Fruit fly (Drosophila melanogaster) whole organism, embryonic: Measurements from ENCODE around the gene ND-AGGG.

Source experiments
- Abd-B ChIP-seq: fragments of 200-800 bp; sonication (Bioruptor generic); optimal IDR thresholded peaks from 2 replicates; lab custom pipeline; 2018; ENCODE audit warnings: missing biosample characterization, mild to moderate bottlenecking, missing genetic modification characterization, moderate library complexity
- Asciz ChIP-seq: fragments of 200-800 bp; sonication (Bioruptor generic); optimal IDR thresholded peaks from 2 replicates; lab custom pipeline; 2017; ENCODE audit warnings: missing biosample characterization, mild to moderate bottlenecking, missing genetic modification characterization, missing genetic modification reagents
- Awh ChIP-seq: fragments of 200-800 bp; sonication (Bioruptor generic); IDR thresholded peaks from 2 replicates; pipeline ENCODE4, ENCODE4 v1.3.6; 2022; ENCODE audit warnings: missing biosample characterization, missing genetic modification characterization
- B-H1 ChIP-seq: fragments of 200-800 bp; sonication (Bioruptor generic); IDR thresholded peaks from 3 replicates; pipeline ENCODE4 v1.3.6; 2022; ENCODE audit warnings: missing biosample characterization, missing genetic modification characterization
- CG10462 ChIP-seq: fragments of 200-800 bp; sonication (Bioruptor generic); optimal IDR thresholded peaks from 2 replicates; lab custom pipeline; 2016; ENCODE audit warnings: missing biosample characterization, missing genetic modification characterization
- CG11398 ChIP-seq: fragments of 200-800 bp; sonication (Bioruptor generic); optimal IDR thresholded peaks from 2 replicates; lab custom pipeline; 2016; ENCODE audit warnings: missing biosample characterization, missing genetic modification characterization
- CG12219 ChIP-seq: fragments of 200-800 bp; sonication (Bioruptor generic); optimal IDR thresholded peaks from 3 replicates; lab custom pipeline; 2018; ENCODE audit warnings: missing biosample characterization, mild to moderate bottlenecking, missing genetic modification characterization
- CG18599 ChIP-seq: fragments of 200-800 bp; sonication (Bioruptor generic); optimal IDR thresholded peaks from 3 replicates; lab custom pipeline; 2017; ENCODE audit warnings: missing biosample characterization, missing genetic modification characterization, mild to moderate bottlenecking, moderate library complexity, missing genetic modification reagents
- CG32532 ChIP-seq: fragments of 200-800 bp; sonication (Bioruptor generic); IDR thresholded peaks from 2 replicates; pipeline ENCODE4 v1.3.6; 2022; ENCODE audit warnings: missing biosample characterization, missing genetic modification characterization
- CG33557 ChIP-seq: fragments of 200-800 bp; sonication (Bioruptor generic); optimal IDR thresholded peaks from 2 replicates; lab custom pipeline; 2019; ENCODE audit warnings: missing biosample characterization, mild to moderate bottlenecking, missing genetic modification characterization, moderate library complexity
- CG4617 ChIP-seq: fragments of 200-800 bp; sonication (Bioruptor generic); optimal IDR thresholded peaks from 3 replicates; lab custom pipeline; 2016; ENCODE audit warnings: missing biosample characterization, missing genetic modification characterization, borderline replicate concordance
- Camta ChIP-seq: fragments of 200-800 bp; sonication (Bioruptor generic); optimal IDR thresholded peaks from 2 replicates; lab custom pipeline; 2016; ENCODE audit warnings: missing biosample characterization, missing genetic modification characterization
- CoRest ChIP-seq: fragments of 200-800 bp; sonication (Bioruptor generic); optimal IDR thresholded peaks from 3 replicates; lab custom pipeline; 2018; ENCODE audit warnings: missing biosample characterization, mild to moderate bottlenecking, missing genetic modification characterization, moderate library complexity
- CrebB ChIP-seq: fragments of 200-800 bp; sonication (Bioruptor generic); optimal IDR thresholded peaks from 3 replicates; lab custom pipeline; 2018; ENCODE audit warnings: missing biosample characterization, mild to moderate bottlenecking, missing genetic modification characterization
- Dad ChIP-seq: fragments of 200-800 bp; sonication (Bioruptor generic); optimal IDR thresholded peaks from 3 replicates; lab custom pipeline; 2016; ENCODE audit warnings: missing biosample characterization, missing genetic modification characterization
- Dek ChIP-seq: fragments of 200-800 bp; sonication (Bioruptor generic); optimal IDR thresholded peaks from 3 replicates; lab custom pipeline; 2019; ENCODE audit warnings: missing biosample characterization, mild to moderate bottlenecking, missing genetic modification characterization, moderate library complexity
- Ets97D ChIP-seq: fragments of 200-800 bp; sonication (Bioruptor generic); optimal IDR thresholded peaks from 3 replicates; lab custom pipeline; 2016; ENCODE audit warnings: missing biosample characterization, missing genetic modification characterization
- HLH4C ChIP-seq: fragments of 200-800 bp; sonication (Bioruptor generic); IDR thresholded peaks from 3 replicates; pipeline ENCODE4 v1.3.6; 2022; ENCODE audit warnings: missing biosample characterization, missing genetic modification characterization; ENCODE audit not compliant: partially characterized antibody
- Lhr ChIP-seq: fragments of 200-800 bp; sonication (Bioruptor generic); optimal IDR thresholded peaks from 3 replicates; lab custom pipeline; 2017; ENCODE audit warnings: mild to moderate bottlenecking, missing biosample characterization, missing genetic modification reagents, missing genetic modification characterization
- Mad ChIP-seq: fragments of 200-800 bp; sonication (Bioruptor generic); optimal IDR thresholded peaks from 2 replicates; lab custom pipeline; 2016; ENCODE audit warnings: missing biosample characterization, missing genetic modification characterization
- Med ChIP-seq: fragments of 200-800 bp; sonication (Bioruptor generic); peaks from one replicate; lab custom pipeline; 2016; ENCODE audit warnings: missing biosample characterization, missing genetic modification characterization, mild to moderate bottlenecking, inconsistent platforms, moderate library complexity
- Mes4 ChIP-seq: fragments of 200-800 bp; sonication (Bioruptor generic); optimal IDR thresholded peaks from 2 replicates; lab custom pipeline; 2016; ENCODE audit warnings: missing biosample characterization, missing genetic modification characterization
- Mrtf ChIP-seq: fragments of 200-800 bp; sonication (Bioruptor generic); IDR thresholded peaks from 3 replicates; pipeline ENCODE4 v1.3.6; 2022; ENCODE audit warnings: missing biosample characterization, missing genetic modification characterization
- Oli ChIP-seq: fragments of 200-800 bp; sonication (Bioruptor generic); optimal IDR thresholded peaks from 2 replicates; lab custom pipeline; 2018; ENCODE audit warnings: missing biosample characterization, mild to moderate bottlenecking, missing genetic modification characterization, moderate library complexity
- Sry-δ ChIP-seq: fragments of 200-800 bp; sonication (Bioruptor generic); optimal IDR thresholded peaks from 2 replicates; lab custom pipeline; 2016; ENCODE audit warnings: missing biosample characterization, missing genetic modification characterization
- TFAM ChIP-seq: fragments of 200-800 bp; sonication (Bioruptor generic); optimal IDR thresholded peaks from 2 replicates; lab custom pipeline; 2017; ENCODE audit warnings: missing biosample characterization, missing genetic modification characterization, inconsistent platforms
- Vsx1 ChIP-seq: fragments of 200-800 bp; sonication (Bioruptor generic); optimal IDR thresholded peaks from 2 replicates; lab custom pipeline; 2017; ENCODE audit warnings: missing biosample characterization, mild to moderate bottlenecking, missing genetic modification characterization, missing genetic modification reagents
- Xbp1 ChIP-seq: fragments of 200-800 bp; sonication (Bioruptor generic); optimal IDR thresholded peaks from 3 replicates; lab custom pipeline; 2016; ENCODE audit warnings: missing biosample characterization, mild to moderate bottlenecking, missing genetic modification characterization
- ab ChIP-seq: fragments of 200-800 bp; sonication (Bioruptor generic); optimal IDR thresholded peaks from 2 replicates; lab custom pipeline; 2016; ENCODE audit warnings: missing biosample characterization, missing genetic modification characterization
- amos ChIP-seq: fragments of 200-800 bp; sonication (Bioruptor generic); IDR thresholded peaks from 2 replicates; pipeline ENCODE4 v1.3.6; 2022; ENCODE audit warnings: missing biosample characterization, missing genetic modification characterization; ENCODE audit not compliant: partially characterized antibody
- bbx ChIP-seq: fragments of 200-800 bp; sonication (Bioruptor generic); IDR thresholded peaks from 2 replicates; pipeline ENCODE4 v1.3.6; 2022; ENCODE audit warnings: missing biosample characterization, missing genetic modification characterization; ENCODE audit not compliant: partially characterized antibody
- chif ChIP-seq, 2 experiments: fragments of 200-800 bp; sonication (Bioruptor generic); optimal IDR thresholded peaks; 3 replicates each; lab custom pipeline; 2016; ENCODE audit warnings: missing biosample characterization in 2 of 2, missing genetic modification characterization in 2 of 2
- emc ChIP-seq: fragments of 200-800 bp; sonication (Bioruptor generic); optimal IDR thresholded peaks from 2 replicates; lab custom pipeline; 2016; ENCODE audit warnings: missing biosample characterization, missing genetic modification characterization
- gce ChIP-seq: fragments of 200-800 bp; sonication (Bioruptor generic); IDR thresholded peaks from 3 replicates; pipeline ENCODE4 v1.3.6; 2022; ENCODE audit warnings: missing biosample characterization, missing genetic modification characterization
- gcm2 ChIP-seq: fragments of 200-800 bp; sonication (Bioruptor generic); optimal IDR thresholded peaks from 2 replicates; lab custom pipeline; 2016; ENCODE audit warnings: missing biosample characterization, missing genetic modification characterization
- h ChIP-seq: fragments of >200 bp; optimal IDR thresholded peaks from 2 replicates; lab custom pipeline; 2017
- jigr1 ChIP-seq: fragments of 200-800 bp; sonication (Bioruptor generic); IDR thresholded peaks from 3 replicates; pipeline ENCODE4 v1.3.6; 2022; ENCODE audit warnings: missing biosample characterization, missing genetic modification characterization
- jumu ChIP-seq: fragments of 200-800 bp; sonication (Bioruptor generic); optimal IDR thresholded peaks from 3 replicates; lab custom pipeline; 2016; ENCODE audit warnings: missing biosample characterization, missing genetic modification characterization
- kni ChIP-seq: fragments of 200-800 bp; sonication (Bioruptor generic); optimal IDR thresholded peaks from 3 replicates; lab custom pipeline; 2017; ENCODE audit warnings: mild to moderate bottlenecking, missing biosample characterization, missing genetic modification reagents, missing genetic modification characterization
- lov ChIP-seq, 2 experiments: fragments of 200-800 bp in 1 of 2; fragments of >200 bp in 1 of 2; sonication (Bioruptor generic) in 1 of 2; IDR thresholded peaks in 1 of 2; optimal IDR thresholded peaks in 1 of 2; 2 replicates in 1 of 2; 3 replicates in 1 of 2; pipeline versions ENCODE4 v1.3.6 to Lab custom; 2017 to 2022; ENCODE audit warnings: missing biosample characterization in 1 of 2, missing genetic modification characterization in 1 of 2
- otp ChIP-seq: fragments of 200-800 bp; sonication (Bioruptor generic); IDR thresholded peaks from 3 replicates; pipeline ENCODE4, ENCODE4 v1.3.6; 2022; ENCODE audit warnings: missing biosample characterization, missing genetic modification characterization
- p53 ChIP-seq: fragments of 200-800 bp; sonication (Bioruptor generic); optimal IDR thresholded peaks from 2 replicates; lab custom pipeline; 2016; ENCODE audit warnings: missing biosample characterization, missing genetic modification characterization
- row ChIP-seq: fragments of 200-800 bp; sonication (Bioruptor generic); IDR thresholded peaks from 3 replicates; pipeline ENCODE4 v1.3.6; 2022; ENCODE audit warnings: missing biosample characterization, missing genetic modification characterization
- sens ChIP-seq: fragments of 200-800 bp; sonication (Bioruptor generic); peaks from one replicate; lab custom pipeline; 2016; ENCODE audit warnings: missing biosample characterization, missing genetic modification characterization
- sens-2 ChIP-seq: fragments of 200-800 bp; sonication (Bioruptor generic); IDR thresholded peaks from 2 replicates; pipeline ENCODE4 v1.3.6; 2022; ENCODE audit warnings: missing biosample characterization, missing genetic modification characterization
- sr ChIP-seq: fragments of 200-800 bp; sonication (Bioruptor generic); IDR thresholded peaks from 3 replicates; pipeline ENCODE4 v1.3.6; 2022; ENCODE audit warnings: missing biosample characterization, missing genetic modification characterization
- ssp ChIP-seq: fragments of 200-800 bp; sonication (Bioruptor generic); IDR thresholded peaks from 2 replicates; pipeline ENCODE4 v1.3.6; 2022; ENCODE audit warnings: missing biosample characterization, missing genetic modification characterization
- tap ChIP-seq: fragments of 200-800 bp; optimal IDR thresholded peaks from 3 replicates; lab custom pipeline; 2019; ENCODE audit warnings: missing biosample characterization, mild to moderate bottlenecking, missing genetic modification characterization, moderate library complexity
- toy ChIP-seq: fragments of 200-800 bp; sonication (Bioruptor generic); IDR thresholded peaks from 2 replicates; pipeline ENCODE4 v1.3.6; 2022; ENCODE audit warnings: missing biosample characterization, missing genetic modification characterization
- trem ChIP-seq: fragments of 200-800 bp; optimal IDR thresholded peaks from 3 replicates; lab custom pipeline; 2019; ENCODE audit warnings: missing biosample characterization, mild to moderate bottlenecking, missing genetic modification characterization, moderate library complexity
- vnd ChIP-seq: fragments of 200-800 bp; sonication (Bioruptor generic); IDR thresholded peaks from 3 replicates; pipeline ENCODE4 v1.3.6; 2022; ENCODE audit warnings: missing biosample characterization, missing genetic modification characterization; ENCODE audit not compliant: partially characterized antibody

The ND-AGGG gene

DNA sequence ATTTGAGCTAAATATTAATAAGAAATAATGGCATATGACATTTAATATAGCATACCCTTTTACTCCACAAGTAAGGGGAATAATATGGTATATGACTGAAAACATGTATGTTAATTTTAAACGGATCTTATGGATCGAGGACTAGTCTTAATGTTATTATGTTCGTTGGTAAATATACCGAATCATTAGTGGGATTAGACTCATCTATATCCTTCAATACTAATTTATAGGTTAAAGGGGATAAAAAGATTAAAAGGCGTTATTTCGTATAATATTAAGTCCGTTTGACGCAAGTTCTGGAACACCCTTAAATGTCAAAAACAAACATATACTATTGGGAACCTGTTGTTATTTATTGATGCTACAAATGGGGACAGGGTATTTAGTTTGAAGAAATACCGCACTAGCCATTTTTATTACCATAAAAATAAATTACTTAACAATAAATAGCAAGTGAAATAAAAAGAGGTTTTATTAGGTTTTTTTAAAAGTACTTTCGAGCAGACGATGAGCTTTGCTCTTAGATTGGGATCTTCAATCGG is at the start of gene ND-AGGG (continued):
- TF ChIP-seq row (GFP tag; lab: Robert Waterston, UW): peak; percentile 92
- TF ChIP-seq CG10462 (GFP tag; lab: Kevin White, UChicago): no peak
- no peak for TF ChIP-seq Vsx1 (GFP tag; lab: Kevin White, UChicago)
- TF ChIP-seq ssp (GFP tag; lab: Robert Waterston, UW): peak; percentile 100
- no peak for TF ChIP-seq Awh
- no peak for TF ChIP-seq CG11398 (GFP tag; lab: Kevin White, UChicago)
- no peak for TF ChIP-seq ab (GFP tag; lab: Kevin White, UChicago)
- no peak for TF ChIP-seq CG33557 (GFP tag; lab: Kevin White, UChicago)
- no peak for TF ChIP-seq Dad (GFP tag; lab: Kevin White, UChicago)
- TF ChIP-seq Abd-B (GFP tag; lab: Kevin White, UChicago): peak; percentile 86
- no peak for TF ChIP-seq Mes4
- no peak for TF ChIP-seq HLH4C
- no peak for TF ChIP-seq sens-2 (GFP tag; lab: Robert Waterston, UW)
- no peak for TF ChIP-seq gce (GFP tag; lab: Robert Waterston, UW)
- peak; percentile 33 for TF ChIP-seq CoRest (tag; lab: Kevin White, UChicago)
- TF ChIP-seq toy (GFP tag; lab: Robert Waterston, UW): no peak
- TF ChIP-seq Xbp1: no peak
- TF ChIP-seq B-H1: no peak
- no peak for TF ChIP-seq h
- no peak for TF ChIP-seq CrebB (tag; lab: Kevin White, UChicago)
- no peak for TF ChIP-seq Med (GFP tag; lab: Kevin White, UChicago)
- TF ChIP-seq Dek (tag; lab: Kevin White, UChicago): no peak
- peak; percentile 47 for TF ChIP-seq CG4617
- TF ChIP-seq Oli: no peak
- TF ChIP-seq kni: no peak
- TF ChIP-seq Lhr: peak; percentile 58
- no peak for TF ChIP-seq CG12219 (GFP tag; lab: Kevin White, UChicago)
- TF ChIP-seq Camta: no peak
- TF ChIP-seq Mrtf (GFP tag; lab: Robert Waterston, UW): no peak
- TF ChIP-seq Mad (GFP tag; lab: Kevin White, UChicago): no peak
- no peak for TF ChIP-seq jigr1 (GFP tag; lab: Robert Waterston, UW)
- TF ChIP-seq lov (optimal IDR thresholded peaks at IDR 0.05; lab: Kevin White, UChicago): no peak
- no peak for TF ChIP-seq lov (GFP tag; IDR thresholded peaks at IDR 0.05; lab: Robert Waterston, UW)
- TF ChIP-seq TFAM (GFP tag; lab: Kevin White, UChicago): no peak
- no peak for TF ChIP-seq gcm2 (GFP tag; lab: Kevin White, UChicago)
- no peak for TF ChIP-seq jumu
- no peak for TF ChIP-seq Asciz (GFP tag; lab: Kevin White, UChicago)
- no peak for TF ChIP-seq sr (GFP tag; lab: Robert Waterston, UW)
- TF ChIP-seq CG18599 (GFP tag; lab: Kevin White, UChicago): no peak
- TF ChIP-seq vnd (GFP tag; lab: Robert Waterston, UW): no peak
- TF ChIP-seq trem (tag; lab: Kevin White, UChicago): no peak
- TF ChIP-seq chif (GFP tag; optimal IDR thresholded peaks at IDR 0.05; lab: Kevin White, UChicago): no peak
- TF ChIP-seq CG32532: no peak
- TF ChIP-seq sens (GFP tag; lab: Kevin White, UChicago): peak; percentile 34
- TF ChIP-seq amos (GFP tag; lab: Robert Waterston, UW): 0 out of 2 replicates have a peak, but pooled peaks have one; percentile 6
- TF ChIP-seq bbx (GFP tag; lab: Robert Waterston, UW): no peak
- TF ChIP-seq p53 (GFP tag; lab: Kevin White, UChicago): no peak
- no peak for TF ChIP-seq Ets97D (GFP tag; lab: Kevin White, UChicago)
- TF ChIP-seq otp (GFP tag; lab: Robert Waterston, UW): no peak
- TF ChIP-seq emc (GFP tag; lab: Kevin White, UChicago): no peak
- TF ChIP-seq tap (tag; lab: Kevin White, UChicago): no peak
- TF ChIP-seq Sry-δ (GFP tag; lab: Kevin White, UChicago): peak; percentile 13
